Worm (Caenorhabditis elegans) whole organism, L2 larva: ENCODE measurements around the gene dhs-12.

Source experiments
- C34F6.9 ChIP-seq: fragments of 150-350 bp; optimal IDR thresholded peaks from 2 replicates; lab custom pipeline; 2014; ENCODE audit warnings: missing biosample characterization, missing genetic modification characterization
- F13H6.1 ChIP-seq: sonication (generic microtip); optimal IDR thresholded peaks from 2 replicates; lab custom pipeline; 2016; ENCODE audit warnings: missing genetic modification characterization, missing compliant biosample characterization
- R02D3.7 ChIP-seq: fragments of 150-350 bp; optimal IDR thresholded peaks from 2 replicates; lab custom pipeline; 2014; ENCODE audit warnings: missing biosample characterization, missing genetic modification characterization
- Y55F3AM.14 ChIP-seq: fragments of 200-800 bp; sonication (Bioruptor generic); optimal IDR thresholded peaks from 2 replicates; lab custom pipeline; 2018; ENCODE audit warnings: mild to moderate bottlenecking, missing genetic modification characterization, missing compliant biosample characterization
- ZK546.5 ChIP-seq: sonication (generic microtip); optimal IDR thresholded peaks from 2 replicates; lab custom pipeline; 2017; ENCODE audit warnings: missing biosample characterization, missing genetic modification characterization
- aly-2 ChIP-seq: fragments of 150-350 bp; optimal IDR thresholded peaks from 2 replicates; lab custom pipeline; 2014; ENCODE audit warnings: missing biosample characterization, missing genetic modification characterization
- ama-1 ChIP-seq: fragments of 150-350 bp; optimal IDR thresholded peaks from 2 replicates; lab custom pipeline; 2018; ENCODE audit warnings: inconsistent platforms
- crh-2 ChIP-seq: sonication (generic microtip); optimal IDR thresholded peaks from 2 replicates; lab custom pipeline; 2017; ENCODE audit warnings: missing biosample characterization, missing genetic modification characterization
- egl-27 ChIP-seq: sonication (generic microtip); optimal IDR thresholded peaks from 3 replicates; lab custom pipeline; 2017; ENCODE audit warnings: missing biosample characterization, missing genetic modification reagents, missing genetic modification characterization
- elt-3 ChIP-seq: sonication (generic microtip); optimal IDR thresholded peaks from 2 replicates; lab custom pipeline; 2017; ENCODE audit warnings: missing biosample characterization, missing genetic modification characterization
- fos-1 ChIP-seq: fragments of 150-350 bp; optimal IDR thresholded peaks from 2 replicates; lab custom pipeline; 2014; ENCODE audit warnings: missing biosample characterization, missing genetic modification characterization
- gmeb-1 ChIP-seq: fragments of 150-350 bp; optimal IDR thresholded peaks from 2 replicates; lab custom pipeline; 2014; ENCODE audit warnings: missing biosample characterization, missing genetic modification characterization
- lin-11 ChIP-seq: fragments of 150-350 bp; sonication (generic microtip); optimal IDR thresholded peaks from 2 replicates; lab custom pipeline; 2014; ENCODE audit warnings: missing biosample characterization, missing genetic modification characterization, inconsistent platforms, mixed read lengths
- lin-13 ChIP-seq: fragments of 150-350 bp; optimal IDR thresholded peaks from 2 replicates; lab custom pipeline; 2014; ENCODE audit warnings: missing biosample characterization, missing genetic modification reagents, missing genetic modification characterization
- lsy-2 ChIP-seq, 2 experiments: fragments of 150-350 bp in 1 of 2; sonication (generic microtip) in 1 of 2; optimal IDR thresholded peaks; 2 replicates each; lab custom pipeline; 2014 to 2017; ENCODE audit warnings: missing biosample characterization in 2 of 2, missing genetic modification characterization in 2 of 2
- mab-5 ChIP-seq: fragments of 150-350 bp; optimal IDR thresholded peaks from 2 replicates; lab custom pipeline; 2014; ENCODE audit warnings: missing biosample characterization, missing genetic modification characterization
- mdl-1 ChIP-seq, 2 experiments: fragments of 150-350 bp in 1 of 2; sonication (generic microtip) in 1 of 2; optimal IDR thresholded peaks; 2 replicates each; lab custom pipeline; 2017; ENCODE audit warnings: missing biosample characterization in 2 of 2, missing genetic modification characterization in 2 of 2
- nhr-10 ChIP-seq: sonication (generic microtip); optimal IDR thresholded peaks from 2 replicates; lab custom pipeline; 2017; ENCODE audit warnings: missing biosample characterization, missing genetic modification characterization
- nhr-11 ChIP-seq: fragments of 150-350 bp; optimal IDR thresholded peaks from 2 replicates; lab custom pipeline; 2014; ENCODE audit warnings: missing biosample characterization, missing genetic modification characterization
- nhr-12 ChIP-seq: fragments of 150-350 bp; optimal IDR thresholded peaks from 2 replicates; lab custom pipeline; 2014; ENCODE audit warnings: missing biosample characterization, missing genetic modification characterization
- nhr-129 ChIP-seq: fragments of 150-350 bp; optimal IDR thresholded peaks from 2 replicates; lab custom pipeline; 2014; ENCODE audit warnings: missing biosample characterization, missing genetic modification characterization
- nhr-21 ChIP-seq: fragments of 150-350 bp; optimal IDR thresholded peaks from 2 replicates; lab custom pipeline; 2014; ENCODE audit warnings: missing biosample characterization, missing genetic modification characterization
- nhr-237 ChIP-seq: fragments of 150-350 bp; optimal IDR thresholded peaks from 2 replicates; lab custom pipeline; 2014; ENCODE audit warnings: missing biosample characterization, missing genetic modification characterization
- nhr-25 ChIP-seq: fragments of 150-350 bp; sonication (generic microtip); optimal IDR thresholded peaks from 3 replicates; lab custom pipeline; 2014; ENCODE audit warnings: missing biosample characterization, missing genetic modification characterization
- nhr-77 ChIP-seq: fragments of 150-350 bp; optimal IDR thresholded peaks from 2 replicates; lab custom pipeline; 2014; ENCODE audit warnings: missing biosample characterization, missing genetic modification characterization
- peb-1 ChIP-seq: fragments of 150-350 bp; optimal IDR thresholded peaks from 2 replicates; lab custom pipeline; 2014; ENCODE audit warnings: missing biosample characterization, missing genetic modification characterization
- sem-4 ChIP-seq: fragments of 150-350 bp; optimal IDR thresholded peaks from 2 replicates; lab custom pipeline; 2014; ENCODE audit warnings: missing biosample characterization, missing genetic modification reagents, missing genetic modification characterization
- sma-3 ChIP-seq: sonication (generic microtip); optimal IDR thresholded peaks from 2 replicates; lab custom pipeline; 2016; ENCODE audit warnings: missing genetic modification reagents, missing genetic modification characterization, missing compliant biosample characterization
- sma-9 ChIP-seq, 2 experiments: fragments of 150-350 bp in 1 of 2; sonication (generic microtip) in 1 of 2; optimal IDR thresholded peaks; 2 replicates each; lab custom pipeline; 2014 to 2016; ENCODE audit warnings: missing genetic modification characterization in 2 of 2, mild to moderate bottlenecking in 1 of 2, missing biosample characterization in 1 of 2, missing compliant biosample characterization in 1 of 2, missing genetic modification reagents in 1 of 2, moderate library complexity in 1 of 2
- snpc-4 ChIP-seq: fragments of 150-350 bp; optimal IDR thresholded peaks from 2 replicates; lab custom pipeline; 2014; ENCODE audit warnings: missing biosample characterization, missing genetic modification characterization
- unc-55 ChIP-seq: fragments of 150-350 bp; sonication (generic microtip); optimal IDR thresholded peaks from 3 replicates; lab custom pipeline; 2014; ENCODE audit warnings: missing biosample characterization, missing genetic modification reagents, missing genetic modification characterization
- zag-1 ChIP-seq: fragments of 150-350 bp; optimal IDR thresholded peaks from 2 replicates; lab custom pipeline; 2014; ENCODE audit warnings: missing biosample characterization, missing genetic modification characterization
- ztf-11 ChIP-seq: sonication (generic microtip); optimal IDR thresholded peaks from 2 replicates; lab custom pipeline; 2017; ENCODE audit warnings: missing biosample characterization, missing genetic modification characterization
- ztf-4 ChIP-seq: fragments of 150-350 bp; optimal IDR thresholded peaks from 2 replicates; lab custom pipeline; 2014; ENCODE audit warnings: missing biosample characterization, missing genetic modification characterization

Gene dhs-12

DNA sequence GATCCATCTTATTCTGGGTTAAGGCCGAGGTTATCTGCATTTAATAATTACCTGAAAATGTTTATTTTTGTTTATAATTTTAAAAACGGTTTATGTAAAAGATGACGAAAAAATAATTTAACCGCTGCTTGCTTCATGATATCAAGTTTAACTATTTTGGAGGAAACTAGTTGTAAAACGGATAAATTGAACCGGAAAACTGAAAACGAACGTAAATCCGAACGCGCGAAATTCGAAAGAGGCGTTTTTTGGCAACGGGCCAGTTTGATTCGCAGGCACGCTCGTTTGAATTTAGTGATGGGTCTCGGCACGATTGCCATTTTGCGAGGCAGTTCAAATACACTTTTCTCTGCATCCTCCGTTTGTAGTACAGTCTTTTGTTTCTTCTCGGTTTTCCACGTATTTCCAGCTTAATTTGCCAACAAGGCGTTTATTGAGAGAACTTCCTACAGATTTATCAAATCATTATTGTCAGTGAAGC is 13.3 kb upstream of the dhs-12 start, which contains the start of the genes gtbp-1 and K08F4.3:
Gene gtbp-1 (minus strand): TSS at position 51 of the 481 bp plus-strand sequence.
Gene K08F4.3 (plus strand): TSS at position 352 of the 481 bp plus-strand sequence.
- no peak for TF ChIP-seq ztf-11
- peak; percentile 10 for TF ChIP-seq snpc-4 (tag; lab: Kevin White, UChicago)
- peak; percentile 86 for TF ChIP-seq C34F6.9
- no peak for TF ChIP-seq Y55F3AM.14 (GFP tag; lab: Kevin White, UChicago)
- peak; percentile 90 for TF ChIP-seq nhr-129 (tag; lab: Kevin White, UChicago)
- TF ChIP-seq lsy-2 (tag; optimal IDR thresholded peaks at IDR 0.05; lab: Kevin White, UChicago), result peak; percentile 16 to 90
- TF ChIP-seq crh-2 (tag; lab: Kevin White, UChicago), result peak; percentile 94
- TF ChIP-seq sem-4 (tag; lab: Kevin White, UChicago), result peak; percentile 22
- TF ChIP-seq peb-1 (tag; lab: Kevin White, UChicago), result no peak
- TF ChIP-seq sma-3, result peak; percentile 66
- TF ChIP-seq gmeb-1 (tag; lab: Kevin White, UChicago), result peak; percentile 90
- peak; percentile 2 for TF ChIP-seq nhr-21
- peak; percentile 63 for TF ChIP-seq lin-13 (GFP tag; lab: Kevin White, UChicago)
- TF ChIP-seq nhr-12 (tag; lab: Kevin White, UChicago), result no peak
- TF ChIP-seq lin-11 (tag; lab: Kevin White, UChicago), result peak; percentile 84
- TF ChIP-seq F13H6.1 (tag; lab: Kevin White, UChicago), result peak; percentile 52
- TF ChIP-seq unc-55, result peak; percentile 94
- TF ChIP-seq ZK546.5 (tag; lab: Kevin White, UChicago), result peak; percentile 80
- TF ChIP-seq sma-9 (GFP tag; optimal IDR thresholded peaks at IDR 0.05; lab: Kevin White, UChicago), result peak; percentile 39
- no peak for TF ChIP-seq sma-9 (tag; optimal IDR thresholded peaks at IDR 0.05; lab: Kevin White, UChicago)
- peak; percentile 20 for TF ChIP-seq zag-1 (tag; lab: Kevin White, UChicago)
- no peak for TF ChIP-seq nhr-25 (tag; lab: Kevin White, UChicago)

DNA sequence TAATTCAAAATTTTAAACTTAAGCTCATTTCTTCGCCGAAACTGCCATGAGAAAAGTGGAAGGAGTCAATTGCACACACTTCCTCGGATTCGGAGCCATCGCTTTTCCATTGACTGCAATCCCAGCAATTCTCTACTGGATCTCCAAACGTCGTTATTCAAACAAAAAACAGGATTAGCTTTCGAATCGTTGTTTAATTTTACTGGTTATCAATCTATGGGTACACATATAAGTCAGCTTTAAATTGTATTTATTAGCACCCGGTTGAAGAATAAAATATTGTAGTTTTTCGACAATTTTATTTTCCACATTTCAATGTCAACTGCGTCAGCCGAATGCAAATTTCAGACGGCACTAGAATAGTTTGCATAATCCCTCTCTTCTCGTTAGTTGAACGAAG is 12.3 kb upstream of the dhs-12 start, which contains the start of gene glt-3:
Gene glt-3 (plus strand): TSS at position 301 of the 400 bp plus-strand sequence.
- no peak for TF ChIP-seq nhr-12 (tag; lab: Kevin White, UChicago)
- TF ChIP-seq nhr-10 (tag; lab: Kevin White, UChicago), result no peak
- TF ChIP-seq ama-1 (lab: Kevin White, UChicago), result no peak
- no peak for TF ChIP-seq fos-1 (tag; lab: Kevin White, UChicago)

DNA sequence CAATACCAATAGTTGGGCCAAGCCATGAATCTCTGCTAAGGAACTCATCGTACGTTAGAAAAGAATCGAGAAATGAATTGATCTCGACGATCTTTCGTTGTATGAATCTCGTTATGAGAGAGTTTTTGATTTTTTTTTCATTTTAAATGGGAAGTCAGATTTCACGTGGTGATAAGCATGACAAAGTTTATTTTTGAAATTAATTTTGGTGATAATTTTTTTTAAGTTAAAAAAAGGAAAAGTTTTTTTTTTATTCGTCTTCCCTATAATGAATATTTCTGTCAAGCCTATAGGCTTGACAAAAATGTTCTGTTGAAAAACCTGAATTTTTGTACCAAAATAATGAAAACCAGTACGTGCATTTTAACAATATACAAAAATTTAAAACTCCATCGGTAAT is 6.4 kb upstream of the dhs-12 start, which contains the start of gene K08F4.5:
Gene K08F4.5 (minus strand): TSS at position 101 of the 400 bp plus-strand sequence.
- no peak for TF ChIP-seq nhr-237 (tag; lab: Kevin White, UChicago)

DNA sequence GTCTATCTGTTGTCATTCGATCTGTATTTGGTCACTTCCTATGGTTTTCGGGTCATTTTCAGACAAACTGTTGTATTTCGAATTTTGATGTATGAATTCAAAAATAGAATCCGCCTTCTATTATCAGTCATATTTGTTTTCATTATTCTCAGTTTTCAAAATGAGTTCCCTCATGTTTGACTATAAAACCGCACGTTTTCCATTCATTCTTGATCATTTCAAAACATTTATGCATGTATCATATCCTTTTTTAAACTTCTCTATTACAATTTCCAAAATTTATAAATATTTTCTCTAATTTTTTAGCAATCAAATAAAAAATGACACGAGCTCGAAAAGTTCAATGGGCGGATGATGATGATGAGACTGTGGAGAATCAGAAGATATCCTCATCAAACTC is 4.5 kb upstream of the dhs-12 start, which contains the start of gene K08F4.12:
Gene K08F4.12 (plus strand): TSS at position 301 of the 400 bp plus-strand sequence.
- TF ChIP-seq sem-4 (tag; lab: Kevin White, UChicago), result no peak
- TF ChIP-seq sma-9 (GFP tag; optimal IDR thresholded peaks at IDR 0.05; lab: Kevin White, UChicago), result no peak
- TF ChIP-seq sma-9 (tag; optimal IDR thresholded peaks at IDR 0.05; lab: Kevin White, UChicago), result no peak
- TF ChIP-seq, all 48 proteins: peak for 0

DNA sequence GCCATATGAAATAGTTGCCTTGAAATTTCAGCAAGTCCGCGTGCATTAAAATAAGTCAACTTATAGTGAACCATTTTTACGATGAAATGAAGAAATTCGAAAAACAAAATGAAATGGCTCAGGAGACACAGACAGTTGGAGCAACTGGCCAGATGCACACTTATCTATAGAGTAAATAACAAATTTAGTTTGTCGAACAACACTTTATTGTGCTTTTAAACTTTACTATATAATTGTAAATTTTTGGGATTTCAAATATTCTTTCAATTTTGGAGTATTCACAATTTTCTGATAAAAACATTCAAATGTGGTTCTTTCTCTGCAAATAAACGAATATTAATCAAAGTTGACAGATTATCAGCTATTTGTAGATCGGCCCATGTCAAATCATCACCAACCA is 2.1 kb upstream of the dhs-12 start, which contains the start of gene gst-3:
Gene gst-3 (minus strand): TSS at position 101 of the 400 bp plus-strand sequence.
- TF ChIP-seq ztf-11 (no peak), F13H6.1 (tag; lab: Kevin White, UChicago) (no peak), mdl-1 (tag; optimal IDR thresholded peaks at IDR 0.05; lab: Kevin White, UChicago) (no peak)

DNA sequence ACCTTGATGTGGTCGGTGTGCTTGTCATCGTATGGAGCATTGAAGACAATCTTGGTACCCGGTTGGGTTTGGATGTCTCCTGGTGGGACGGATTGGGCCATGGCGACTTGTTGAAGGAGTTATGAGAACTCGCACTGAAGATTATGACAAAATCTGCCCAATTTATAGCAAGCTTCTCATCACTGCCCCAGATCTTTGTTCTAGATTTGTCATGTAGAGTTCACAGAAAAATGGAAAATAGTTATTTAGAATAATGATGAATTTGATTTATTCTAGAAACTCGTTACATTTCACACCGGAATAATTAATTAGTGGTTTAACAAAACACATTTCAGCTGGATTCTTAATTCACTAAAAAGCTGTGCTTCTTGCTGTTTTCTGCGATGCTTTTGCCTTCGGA is 1.4 kb downstream of the dhs-12 start, which contains the start of gene msp-38:
Gene msp-38 (minus strand): TSS at position 101 of the 400 bp plus-strand sequence.
- TF ChIP-seq gmeb-1 (tag; lab: Kevin White, UChicago) (no peak), aly-2 (tag; lab: Kevin White, UChicago) (no peak), mab-5 (tag; lab: Kevin White, UChicago) (no peak), peb-1 (tag; lab: Kevin White, UChicago) (no peak), nhr-77 (tag; lab: Kevin White, UChicago) (no peak), elt-3 (tag; lab: Kevin White, UChicago) (no peak), nhr-21 (no peak), R02D3.7 (no peak), ztf-4 (tag; lab: Kevin White, UChicago) (no peak), nhr-237 (tag; lab: Kevin White, UChicago) (no peak), egl-27 (tag; lab: Kevin White, UChicago) (no peak), crh-2 (tag; lab: Kevin White, UChicago) (no peak), sma-3 (no peak), nhr-11 (no peak)
- TF ChIP-seq, all 48 proteins: peak for 0
